Worm (Caenorhabditis elegans): ENCODE measurements around the gene Y46G5A.22.
A peak's percentile ranks its signal among the peaks of the same experiment; 100 is the strongest.

Y46G5A.22 gene

ce11 chrII:12799927-12800522, 18.4 kb downstream of the Y46G5A.22 start (continued):
- TF ChIP-seq nhr-28 (tag; optimal IDR thresholded peaks at IDR 0.05) (peak; percentile 77), ceh-62 (tag; optimal IDR thresholded peaks at IDR 0.05) (no peak), lsy-2 (tag; optimal IDR thresholded peaks at IDR 0.05) (peak; percentile 68 to 89)

- TF ChIP-seq nhr-28 (tag; optimal IDR thresholded peaks at IDR 0.05) (peak; percentile 13), mep-1 (tag; optimal IDR thresholded peaks at IDR 0.05) (no peak), mdt-29 (GFP tag; IDR thresholded peaks at IDR 0.05) (peak; percentile 56; the same call in 1 of the 2 replicates), D1046.2 (GFP tag; IDR thresholded peaks at IDR 0.05) (no peak), zfp-2 (tag; optimal IDR thresholded peaks at IDR 0.05) (no peak), vab-7 (GFP tag; IDR thresholded peaks at IDR 0.05) (no peak), ceh-62 (tag; optimal IDR thresholded peaks at IDR 0.05) (no peak), tra-1 (GFP tag; IDR thresholded peaks at IDR 0.05) (no peak), ctbp-1 (GFP tag; IDR thresholded peaks at IDR 0.05) (0 out of 2 replicates have a peak, but pooled peaks have one; percentile 8), madf-9 (GFP tag; conservative IDR thresholded peaks at IDR 0.05) (no peak), zfp-3 (GFP tag; conservative IDR thresholded peaks at IDR 0.05) (no peak)
Observed at ce11 chrII:12799364-12799763, 19.0 kb downstream of the Y46G5A.22 start.

ce11 chrII:12798814-12799213, 19.6 kb downstream of the Y46G5A.22 start:
- TF ChIP-seq ama-1 (optimal IDR thresholded peaks at IDR 0.05) = no peak
- TF ChIP-seq nhr-42 (GFP tag; IDR thresholded peaks at IDR 0.05) = peak; percentile 80; the same call in 1 of the 2 replicates
- peak; percentile 74 for TF ChIP-seq hmg-1.1 (GFP tag; IDR thresholded peaks at IDR 0.05)
- no peak for TF ChIP-seq R02D3.7 (tag; optimal IDR thresholded peaks at IDR 0.05)
- peak; percentile 69; the same call in 1 of the 2 replicates for TF ChIP-seq zfp-3 (GFP tag; conservative IDR thresholded peaks at IDR 0.05)
- TF ChIP-seq ctbp-1 (GFP tag; IDR thresholded peaks at IDR 0.05) = peak; percentile 31; the same call in 1 of the 2 replicates
- no peak for TF ChIP-seq attf-4 (tag; optimal IDR thresholded peaks at IDR 0.05)
- TF ChIP-seq madf-5 (GFP tag; IDR thresholded peaks at IDR 0.05) = no peak
- TF ChIP-seq fkh-10 (GFP tag; optimal IDR thresholded peaks at IDR 0.05) = no peak
- peak; percentile 46 for TF ChIP-seq duxl-1 (tag; optimal IDR thresholded peaks at IDR 0.05; ENCODE audit: poor library complexity)
- TF ChIP-seq nhr-237 (tag; optimal IDR thresholded peaks at IDR 0.05) = no peak
- no peak for TF ChIP-seq unc-39 (tag; optimal IDR thresholded peaks at IDR 0.05)
- no peak for TF ChIP-seq F49E8.2 (tag; optimal IDR thresholded peaks at IDR 0.05; ENCODE audit: borderline replicate concordance)
- TF ChIP-seq dve-1 (tag; optimal IDR thresholded peaks at IDR 0.05; ENCODE audit: insufficient read depth) = peak; percentile 96
- TF ChIP-seq Y48G9A.11 (GFP tag; IDR thresholded peaks at IDR 0.05) = no peak
- no peak for TF ChIP-seq snpc-4 (tag; optimal IDR thresholded peaks at IDR 0.05)
- TF ChIP-seq zfp-2 (tag; optimal IDR thresholded peaks at IDR 0.05) = no peak
- TF ChIP-seq tag-97 (GFP tag; IDR thresholded peaks at IDR 0.05) = no peak
- peak; percentile 70 for TF ChIP-seq nhr-10 (tag; optimal IDR thresholded peaks at IDR 0.05)
- TF ChIP-seq lim-7 (GFP tag; IDR thresholded peaks at IDR 0.05) = no peak
- TF ChIP-seq lin-38 (GFP tag; IDR thresholded peaks at IDR 0.05) = peak; percentile 74
- peak; percentile 22 for TF ChIP-seq cey-2 (tag; optimal IDR thresholded peaks at IDR 0.05; ENCODE audit: borderline replicate concordance, insufficient read depth)
- TF ChIP-seq rbr-2 (tag; optimal IDR thresholded peaks at IDR 0.05) = peak; percentile 58
- TF ChIP-seq mdt-29 (GFP tag; IDR thresholded peaks at IDR 0.05) = peak; percentile 94
- TF ChIP-seq Y5F2A.4 (GFP tag; optimal IDR thresholded peaks at IDR 0.05) = no peak
- no peak for TF ChIP-seq nhr-111 (GFP tag; optimal IDR thresholded peaks at IDR 0.05)
- TF ChIP-seq lsy-2 (tag; optimal IDR thresholded peaks at IDR 0.05) = peak; percentile 33 to 76
- no peak for TF ChIP-seq ZK546.5 (tag; optimal IDR thresholded peaks at IDR 0.05)
- TF ChIP-seq lin-13 (GFP tag; optimal IDR thresholded peaks at IDR 0.05) = peak; percentile 56
- no peak for TF ChIP-seq T20F7.1 (GFP tag; optimal IDR thresholded peaks at IDR 0.05)
- no peak for TF ChIP-seq lin-29 (GFP tag; IDR thresholded peaks at IDR 0.05)
- TF ChIP-seq mep-1 (tag; optimal IDR thresholded peaks at IDR 0.05) = peak; percentile 77
- peak; percentile 57; the same call in 1 of the 2 replicates for TF ChIP-seq Y75B8A.6 (GFP tag; IDR thresholded peaks at IDR 0.05)
- TF ChIP-seq daf-12 (tag; optimal IDR thresholded peaks at IDR 0.05) = no peak
- no peak for TF ChIP-seq F10B5.3 (tag; optimal IDR thresholded peaks at IDR 0.05)
- TF ChIP-seq spr-1 (tag; optimal IDR thresholded peaks at IDR 0.05) = peak; percentile 72
- peak; percentile 48 for TF ChIP-seq gei-8 (GFP tag; optimal IDR thresholded peaks at IDR 0.05)
- peak in 1 of 2 experiments; percentile 97 for TF ChIP-seq unc-62 (GFP tag; optimal IDR thresholded peaks at IDR 0.05 in 1 of 2)
- TF ChIP-seq unc-62 (tag; optimal IDR thresholded peaks at IDR 0.05) = no peak
- peak; percentile 79 for TF ChIP-seq nhr-77 (tag; optimal IDR thresholded peaks at IDR 0.05)

Measured in whole organism, L4 larva.